Worm (Caenorhabditis elegans): ENCODE data around the gene D1014.13.
A peak's percentile ranks its signal among the peaks of the same experiment; 100 is the strongest.

The D1014.13 gene

DNA sequence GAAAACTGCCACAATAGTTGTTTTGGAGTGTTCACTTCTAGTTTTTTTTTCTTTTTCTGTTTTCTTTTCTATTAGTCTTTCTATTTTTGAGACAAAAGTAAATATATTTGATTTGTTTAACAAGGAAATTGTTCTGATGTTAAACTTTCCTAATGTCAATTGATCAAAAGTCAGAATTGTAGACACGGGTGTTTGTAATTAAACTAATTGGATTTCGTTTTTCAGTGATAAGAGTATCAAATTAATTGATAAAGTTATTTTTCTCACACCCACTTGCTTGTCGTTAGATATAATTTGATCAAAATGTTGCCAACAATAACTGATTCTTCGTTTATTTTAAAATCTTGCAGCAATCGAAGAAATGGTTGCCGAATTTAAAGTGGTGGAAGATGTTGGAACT lies 17.8 kb downstream of the D1014.13 start:
- no peak for TF ChIP-seq tbx-37 (GFP tag; conservative IDR thresholded peaks at IDR 0.05)
- TF ChIP-seq scrt-1 (GFP tag; IDR thresholded peaks at IDR 0.05), result no peak
- no peak for TF ChIP-seq hmbx-1 (tag; optimal IDR thresholded peaks at IDR 0.05)
- no peak for TF ChIP-seq ceh-36 (tag; optimal IDR thresholded peaks at IDR 0.05)
- TF ChIP-seq sea-1 (GFP tag; conservative IDR thresholded peaks at IDR 0.05), result no peak
- TF ChIP-seq ets-7 (tag; optimal IDR thresholded peaks at IDR 0.05), result no peak
- no peak for TF ChIP-seq B0310.2 (tag; optimal IDR thresholded peaks at IDR 0.05)
- TF ChIP-seq hmg-4 (GFP tag; optimal IDR thresholded peaks at IDR 0.05), result no peak
- TF ChIP-seq F13C5.2 (tag; optimal IDR thresholded peaks at IDR 0.05), result no peak
- no peak for TF ChIP-seq ama-1 (optimal IDR thresholded peaks at IDR 0.05)
- no peak for TF ChIP-seq pes-1 (GFP tag; IDR thresholded peaks at IDR 0.05)

DNA sequence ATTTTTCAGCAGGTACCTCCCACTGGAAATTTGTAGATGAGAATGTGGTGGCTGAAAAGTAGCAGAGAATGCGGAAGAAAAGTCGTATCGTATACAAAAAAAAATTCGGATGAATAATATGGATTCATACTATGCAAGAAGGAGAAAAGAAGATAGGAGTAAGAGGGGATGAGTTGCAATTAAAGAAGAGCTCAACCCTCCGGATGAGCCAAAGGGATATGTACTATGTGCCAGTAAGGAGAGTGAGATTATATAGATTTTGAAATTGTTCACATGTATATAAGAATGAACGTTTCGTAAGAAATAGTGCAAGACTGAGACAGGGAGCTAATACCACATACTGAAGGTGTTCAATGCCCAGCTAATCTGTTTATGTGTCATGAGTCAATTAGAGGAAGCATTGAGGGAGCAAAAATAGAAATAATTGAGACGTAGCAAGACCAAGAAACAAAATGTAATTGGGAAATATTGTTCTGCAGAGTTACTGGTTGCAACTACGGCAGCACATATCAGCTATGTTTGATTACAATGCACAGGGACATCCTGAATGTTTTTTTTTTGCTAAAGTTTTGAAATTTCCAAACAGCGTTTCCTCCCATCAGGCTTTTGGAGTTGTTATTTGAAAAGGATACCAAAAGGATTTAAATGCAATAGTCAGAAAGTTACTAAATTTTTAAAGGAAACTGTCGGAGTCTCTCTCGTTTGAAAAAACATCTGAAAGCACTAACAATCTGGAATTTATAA lies 23.0 kb downstream of the D1014.13 start, which contains the start of gene F20D6.8:
TSS of gene F20D6.8 (minus strand) at position 51 of the 744 bp plus-strand sequence.
- TF ChIP-seq hnd-1 (tag; optimal IDR thresholded peaks at IDR 0.05), result no peak
- TF ChIP-seq tbx-11 (GFP tag; IDR thresholded peaks at IDR 0.05), result no peak
- TF ChIP-seq pes-1 (GFP tag; IDR thresholded peaks at IDR 0.05), result no peak

ce11 chrV:8169150-8169549 lies 23.7 kb downstream of the D1014.13 start:
- TF ChIP-seq ama-1 (optimal IDR thresholded peaks at IDR 0.05) (no peak), ceh-36 (tag; optimal IDR thresholded peaks at IDR 0.05) (no peak), tbx-11 (GFP tag; IDR thresholded peaks at IDR 0.05) (no peak), B0310.2 (tag; optimal IDR thresholded peaks at IDR 0.05) (no peak), hmbx-1 (tag; optimal IDR thresholded peaks at IDR 0.05) (no peak), F13C5.2 (tag; optimal IDR thresholded peaks at IDR 0.05) (no peak)

DNA sequence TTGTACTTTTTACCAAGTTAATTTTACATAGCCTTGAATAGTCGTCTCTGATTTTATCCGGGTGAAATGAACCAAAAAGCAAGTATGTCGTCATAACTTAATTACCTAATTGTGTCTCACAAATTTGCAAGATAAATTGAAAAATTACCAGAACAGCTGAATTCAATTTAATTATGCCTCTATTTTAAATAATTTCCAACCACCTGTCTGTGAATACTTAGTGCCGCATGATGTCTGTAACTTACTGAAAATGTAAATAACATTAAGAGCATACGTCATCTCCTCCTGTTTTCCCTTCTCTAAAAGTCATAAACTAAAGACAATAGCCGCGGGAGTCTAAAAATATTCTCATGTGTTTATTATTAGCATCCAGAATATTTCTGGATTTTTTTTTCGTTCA lies 24.9 kb downstream of the D1014.13 start:
- TF ChIP-seq aly-1 (tag; optimal IDR thresholded peaks at IDR 0.05) (no peak), sea-1 (GFP tag; conservative IDR thresholded peaks at IDR 0.05) (no peak), B0310.2 (tag; optimal IDR thresholded peaks at IDR 0.05) (no peak), hnd-1 (tag; optimal IDR thresholded peaks at IDR 0.05) (no peak), scrt-1 (GFP tag; IDR thresholded peaks at IDR 0.05) (no peak), pes-1 (GFP tag; IDR thresholded peaks at IDR 0.05) (no peak), ceh-13 (GFP tag; optimal IDR thresholded peaks at IDR 0.05) (no peak), tbx-37 (GFP tag; conservative IDR thresholded peaks at IDR 0.05) (no peak), F13C5.2 (tag; optimal IDR thresholded peaks at IDR 0.05) (no peak)

DNA sequence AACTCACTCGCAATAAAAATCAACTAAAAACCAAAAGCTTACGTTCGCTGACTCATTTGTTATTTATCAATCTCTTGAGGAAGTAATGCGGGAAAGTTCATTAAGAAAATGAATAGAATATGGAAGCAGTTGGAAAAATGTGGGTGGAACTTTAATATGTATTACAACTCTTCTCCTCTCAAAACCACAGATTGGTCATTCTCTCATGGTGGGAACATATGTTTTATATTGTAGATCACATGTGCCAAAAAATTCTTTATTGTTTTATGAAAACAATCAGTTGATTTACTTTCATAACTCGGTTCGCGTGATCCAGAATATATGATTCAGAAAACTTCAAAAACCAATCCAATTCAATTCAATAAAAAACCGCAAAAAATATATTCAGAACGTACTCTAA lies 26.3 kb downstream of the D1014.13 start:
- no peak for TF ChIP-seq hnd-1 (tag; optimal IDR thresholded peaks at IDR 0.05)
- no peak for TF ChIP-seq pes-1 (GFP tag; IDR thresholded peaks at IDR 0.05)
- no peak for TF ChIP-seq tbx-37 (GFP tag; conservative IDR thresholded peaks at IDR 0.05)
- no peak for TF ChIP-seq ets-7 (tag; optimal IDR thresholded peaks at IDR 0.05)
- TF ChIP-seq ceh-36 (tag; optimal IDR thresholded peaks at IDR 0.05), result no peak
- TF ChIP-seq ceh-13 (GFP tag; optimal IDR thresholded peaks at IDR 0.05), result no peak
- no peak for TF ChIP-seq ama-1 (optimal IDR thresholded peaks at IDR 0.05)
- no peak for TF ChIP-seq tbx-11 (GFP tag; IDR thresholded peaks at IDR 0.05)
- no peak for TF ChIP-seq hmbx-1 (tag; optimal IDR thresholded peaks at IDR 0.05)
- TF ChIP-seq tra-4 (tag; optimal IDR thresholded peaks at IDR 0.05), result no peak
- TF ChIP-seq F13C5.2 (tag; optimal IDR thresholded peaks at IDR 0.05), result no peak
- no peak for TF ChIP-seq aly-1 (tag; optimal IDR thresholded peaks at IDR 0.05)
- no peak for TF ChIP-seq sea-1 (GFP tag; conservative IDR thresholded peaks at IDR 0.05)
- no peak for TF ChIP-seq flt-1 (GFP tag; IDR thresholded peaks at IDR 0.05)
- no peak for TF ChIP-seq scrt-1 (GFP tag; IDR thresholded peaks at IDR 0.05)
- no peak for TF ChIP-seq hmg-4 (GFP tag; optimal IDR thresholded peaks at IDR 0.05)
- TF ChIP-seq B0310.2 (tag; optimal IDR thresholded peaks at IDR 0.05), result no peak

DNA sequence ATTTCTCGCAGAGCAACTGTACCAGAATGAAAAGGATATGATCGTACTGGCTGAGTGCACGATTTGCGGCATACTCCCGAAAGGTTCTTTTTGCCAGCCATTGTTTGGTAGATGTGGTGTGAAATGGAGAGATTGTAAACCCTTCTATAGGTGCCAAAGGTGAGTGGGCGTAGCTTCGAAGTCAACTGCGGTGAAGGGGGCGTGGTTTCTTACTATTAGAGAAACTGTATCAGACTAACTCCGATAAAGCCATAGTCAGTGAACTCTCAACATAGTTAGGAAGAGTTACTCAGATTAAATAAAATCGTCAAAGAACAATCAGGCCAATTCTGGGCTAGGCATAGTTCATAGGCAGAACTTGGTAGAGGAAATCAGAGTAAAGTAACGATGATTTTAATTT lies 31.9 kb downstream of the D1014.13 start, which contains the start of gene F20D6.9:
TSS of gene F20D6.9 (minus strand) at position 101 of the 400 bp plus-strand sequence.
- no peak for TF ChIP-seq sea-1 (GFP tag; conservative IDR thresholded peaks at IDR 0.05)
- no peak for TF ChIP-seq hnd-1 (tag; optimal IDR thresholded peaks at IDR 0.05)
- TF ChIP-seq tbx-11 (GFP tag; IDR thresholded peaks at IDR 0.05), result no peak
- TF ChIP-seq F13C5.2 (tag; optimal IDR thresholded peaks at IDR 0.05), result no peak
- TF ChIP-seq hmg-4 (GFP tag; optimal IDR thresholded peaks at IDR 0.05), result no peak

DNA sequence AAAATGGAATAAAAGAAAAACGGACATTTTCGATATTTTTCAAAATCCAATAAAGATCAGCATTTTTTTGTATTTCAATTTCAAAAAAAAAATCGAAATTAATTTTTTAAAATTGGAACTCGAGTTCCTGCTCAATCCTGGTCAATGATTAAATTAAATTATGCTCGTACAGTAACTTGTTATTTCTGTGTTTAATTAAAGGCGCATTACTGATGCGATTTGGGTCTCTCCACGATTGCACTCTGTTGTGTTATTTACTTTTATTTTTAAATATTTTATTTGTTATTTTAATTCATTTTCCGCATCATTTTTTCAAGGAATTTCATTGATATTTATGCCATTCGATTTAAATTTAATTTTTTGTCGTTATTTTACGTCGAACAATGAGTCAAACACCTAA lies 32.9 kb downstream of the D1014.13 start:
- TF ChIP-seq B0310.2 (tag; optimal IDR thresholded peaks at IDR 0.05), result no peak
- no peak for TF ChIP-seq aly-1 (tag; optimal IDR thresholded peaks at IDR 0.05)
- no peak for TF ChIP-seq tbx-37 (GFP tag; conservative IDR thresholded peaks at IDR 0.05)
- TF ChIP-seq pes-1 (GFP tag; IDR thresholded peaks at IDR 0.05), result no peak
- no peak for TF ChIP-seq tra-4 (tag; optimal IDR thresholded peaks at IDR 0.05)
- TF ChIP-seq flt-1 (GFP tag; IDR thresholded peaks at IDR 0.05), result no peak
- TF ChIP-seq F13C5.2 (tag; optimal IDR thresholded peaks at IDR 0.05), result no peak
- no peak for TF ChIP-seq ceh-36 (tag; optimal IDR thresholded peaks at IDR 0.05)
- no peak for TF ChIP-seq hnd-1 (tag; optimal IDR thresholded peaks at IDR 0.05)
- no peak for TF ChIP-seq scrt-1 (GFP tag; IDR thresholded peaks at IDR 0.05)
- no peak for TF ChIP-seq sea-1 (GFP tag; conservative IDR thresholded peaks at IDR 0.05)
- no peak for TF ChIP-seq ets-7 (tag; optimal IDR thresholded peaks at IDR 0.05)
- TF ChIP-seq ceh-13 (GFP tag; optimal IDR thresholded peaks at IDR 0.05), result no peak
- TF ChIP-seq hmbx-1 (tag; optimal IDR thresholded peaks at IDR 0.05), result no peak
- TF ChIP-seq tbx-11 (GFP tag; IDR thresholded peaks at IDR 0.05), result no peak
- TF ChIP-seq hmg-4 (GFP tag; optimal IDR thresholded peaks at IDR 0.05), result no peak

- TF ChIP-seq tbx-37 (GFP tag; conservative IDR thresholded peaks at IDR 0.05) (no peak), tra-4 (tag; optimal IDR thresholded peaks at IDR 0.05) (no peak), hmg-4 (GFP tag; optimal IDR thresholded peaks at IDR 0.05) (no peak), hmbx-1 (tag; optimal IDR thresholded peaks at IDR 0.05) (no peak), ama-1 (optimal IDR thresholded peaks at IDR 0.05) (no peak), flt-1 (GFP tag; IDR thresholded peaks at IDR 0.05) (no peak), scrt-1 (GFP tag; IDR thresholded peaks at IDR 0.05) (peak; percentile 36; the same call in 1 of the 2 replicates)
Observed at ce11 chrV:8178914-8179542, 33.6 kb downstream of the D1014.13 start, which contains the start of gene srp-7. Gene srp-7 (plus strand): TSS chrV:8179126.

All from whole organism, early embryonic.